Fruit fly (Drosophila melanogaster): Measurements from ENCODE around the gene Adk2.
A peak's percentile ranks its signal among the peaks of the same experiment; 100 is the strongest.

Gene Adk2

dm6 chr3L:13022854-13023560 lies 519 bp upstream of the Adk2 start, which contains the start of gene RpS12 (continued):
- peak; percentile 66 for TF ChIP-seq crc (GFP tag; optimal IDR thresholded peaks at IDR 0.05)
- TF ChIP-seq CG12071 (GFP tag; optimal IDR thresholded peaks at IDR 0.05), result peak; percentile 87
- TF ChIP-seq CG4404 (GFP tag; IDR thresholded peaks at IDR 0.05), result peak; percentile 28
- peak; percentile 76 for TF ChIP-seq tin (GFP tag; optimal IDR thresholded peaks at IDR 0.05)
- TF ChIP-seq CG8765 (GFP tag; IDR thresholded peaks at IDR 0.05), result no peak
- TF ChIP-seq org-1 (GFP tag; optimal IDR thresholded peaks at IDR 0.05), result peak; percentile 50
- TF ChIP-seq klu (GFP tag; IDR thresholded peaks at IDR 0.05), result no peak
- TF ChIP-seq CG17568 (GFP tag; optimal IDR thresholded peaks at IDR 0.05), result peak; percentile 89
- peak; percentile 33 for TF ChIP-seq CG6654 (GFP tag; optimal IDR thresholded peaks at IDR 0.05)
- TF ChIP-seq pan (optimal IDR thresholded peaks at IDR 0.05), result no peak
- peak in 1 of 2 experiments; percentile 67 for TF ChIP-seq pan (GFP tag; optimal IDR thresholded peaks at IDR 0.05 in 1 of 2, IDR thresholded peaks at IDR 0.05 in 1 of 2)
- peak; percentile 79 for TF ChIP-seq ase (GFP tag; IDR thresholded peaks at IDR 0.05)
- TF ChIP-seq Ets97D (GFP tag; optimal IDR thresholded peaks at IDR 0.05), result peak; percentile 99
- peak; percentile 71 for TF ChIP-seq eyg (GFP tag; optimal IDR thresholded peaks at IDR 0.05)
- TF ChIP-seq Lpt (GFP tag; optimal IDR thresholded peaks at IDR 0.05), result no peak
- peak; percentile 68 for TF ChIP-seq grau (tag; optimal IDR thresholded peaks at IDR 0.05)
- peak; percentile 85 for TF ChIP-seq Hsf (GFP tag; optimal IDR thresholded peaks at IDR 0.05)
- TF ChIP-seq cwo (GFP tag; optimal IDR thresholded peaks at IDR 0.05), result peak; percentile 25
- peak; percentile 65 for TF ChIP-seq PHDP (tag; optimal IDR thresholded peaks at IDR 0.05)
- TF ChIP-seq CG10959 (GFP tag; IDR thresholded peaks at IDR 0.05), result peak; percentile 55; the same call in 1 of the 2 replicates
- TF ChIP-seq abd-A (tag; optimal IDR thresholded peaks at IDR 0.05), result peak; percentile 28
- peak; percentile 73 for TF ChIP-seq Atf6 (GFP tag; IDR thresholded peaks at IDR 0.05)
- peak; percentile 72 for TF ChIP-seq CG12219 (GFP tag; optimal IDR thresholded peaks at IDR 0.05)
- peak; percentile 27 for TF ChIP-seq CG5245 (GFP tag; optimal IDR thresholded peaks at IDR 0.05)
- peak; percentile 57 for TF ChIP-seq ewg (GFP tag; optimal IDR thresholded peaks at IDR 0.05)
- peak; percentile 88 for TF ChIP-seq CG9876 (GFP tag; optimal IDR thresholded peaks at IDR 0.05)
- TF ChIP-seq Sin3A (optimal IDR thresholded peaks at IDR 0.05), result no peak
- TF ChIP-seq CG18262 (tag; optimal IDR thresholded peaks at IDR 0.05), result peak; percentile 41
- no peak; the same call in 2 of the 3 replicates for TF ChIP-seq B-H1 (GFP tag; IDR thresholded peaks at IDR 0.05)
- TF ChIP-seq Side (GFP tag; optimal IDR thresholded peaks at IDR 0.05), result peak; percentile 68
- peak; percentile 60 for TF ChIP-seq Bteb2 (GFP tag; optimal IDR thresholded peaks at IDR 0.05)
- peak; percentile 81 for TF ChIP-seq ash1 (GFP tag; optimal IDR thresholded peaks at IDR 0.05)
- no peak; the same call in none of the 2 replicates for TF ChIP-seq Drgx (GFP tag; IDR thresholded peaks at IDR 0.05)
- TF ChIP-seq CG31365 (tag; optimal IDR thresholded peaks at IDR 0.05), result peak; percentile 79
- TF ChIP-seq disco-r (GFP tag; optimal IDR thresholded peaks at IDR 0.05), result peak; percentile 56
- TF ChIP-seq Lim3 (GFP tag; IDR thresholded peaks at IDR 0.05), result no peak
- peak; percentile 88 for TF ChIP-seq sob (GFP tag; IDR thresholded peaks at IDR 0.05)
- TF ChIP-seq CG10431 (GFP tag; optimal IDR thresholded peaks at IDR 0.05), result peak; percentile 75
- TF ChIP-seq ATbp (GFP tag; optimal IDR thresholded peaks at IDR 0.05), result peak; percentile 72
- peak; percentile 71 for TF ChIP-seq slp2 (GFP tag; optimal IDR thresholded peaks at IDR 0.05)
- TF ChIP-seq CG16779 (GFP tag; IDR thresholded peaks at IDR 0.05), result peak; percentile 69
- peak; percentile 82 for TF ChIP-seq CG17186 (GFP tag; optimal IDR thresholded peaks at IDR 0.05)
- peak; percentile 59 for TF ChIP-seq jumu (GFP tag; optimal IDR thresholded peaks at IDR 0.05)
- TF ChIP-seq CG2129 (GFP tag; IDR thresholded peaks at IDR 0.05; ENCODE audit: partially characterized antibody), result peak; percentile 52
- TF ChIP-seq Pdp1 (GFP tag; optimal IDR thresholded peaks at IDR 0.05), result peak; percentile 65 to 70
- TF ChIP-seq Atf-2 (GFP tag; optimal IDR thresholded peaks at IDR 0.05), result peak; percentile 65
- peak; percentile 70 for TF ChIP-seq CG7839 (tag; optimal IDR thresholded peaks at IDR 0.05)
- TF ChIP-seq CG2120 (GFP tag; optimal IDR thresholded peaks at IDR 0.05), result peak; percentile 65
- TF ChIP-seq pum (GFP tag; optimal IDR thresholded peaks at IDR 0.05), result peak; percentile 67
- peak; percentile 64; the same call in 1 of the 2 replicates for TF ChIP-seq toy (GFP tag; IDR thresholded peaks at IDR 0.05)
- no peak for TF ChIP-seq grn (GFP tag; optimal IDR thresholded peaks at IDR 0.05)
